Fruit fly (Drosophila melanogaster): Measurements from ENCODE around the gene Klp3A.

The Klp3A gene

dm6 chrX:2647472-2647883, 43.6 kb upstream of the Klp3A start (continued):
- TF ChIP-seq Hmr (GFP tag; optimal IDR thresholded peaks at IDR 0.05) (peak; percentile 22), chm (GFP tag; IDR thresholded peaks at IDR 0.05) (peak; percentile 58), CG1832 (GFP tag; optimal IDR thresholded peaks at IDR 0.05) (no peak), peb (GFP tag; IDR thresholded peaks at IDR 0.05) (peak; percentile 24; the same call in 1 of the 2 replicates), pnt (GFP tag; optimal IDR thresholded peaks at IDR 0.05) (peak; percentile 37), CG31365 (tag; optimal IDR thresholded peaks at IDR 0.05) (peak; percentile 24), Lpt (GFP tag; optimal IDR thresholded peaks at IDR 0.05) (no peak), Asciz (GFP tag; optimal IDR thresholded peaks at IDR 0.05) (peak; percentile 3), CG8944 (GFP tag; optimal IDR thresholded peaks at IDR 0.05) (peak; percentile 48), caup (GFP tag; optimal IDR thresholded peaks at IDR 0.05; ENCODE audit: severe bottlenecking) (peak; percentile 29), CG11398 (GFP tag; optimal IDR thresholded peaks at IDR 0.05) (peak; percentile 7), eyg (GFP tag; optimal IDR thresholded peaks at IDR 0.05) (peak; percentile 38), CG31224 (GFP tag; IDR thresholded peaks at IDR 0.05) (0 out of 2 replicates have a peak, but pooled peaks have one; percentile 10), CG1647 (GFP tag; optimal IDR thresholded peaks at IDR 0.05) (peak; percentile 45), Drgx (GFP tag; IDR thresholded peaks at IDR 0.05) (peak; percentile 89), CG8765 (GFP tag; IDR thresholded peaks at IDR 0.05) (no peak), hkb (optimal IDR thresholded peaks at IDR 0.05) (no peak), hkb (GFP tag; IDR thresholded peaks at IDR 0.05) (peak; percentile 75), Mrtf (GFP tag; IDR thresholded peaks at IDR 0.05) (peak; percentile 54; the same call in 1 of the 3 replicates), CG15011 (GFP tag; optimal IDR thresholded peaks at IDR 0.05) (peak; percentile 6), ham (GFP tag; IDR thresholded peaks at IDR 0.05) (no peak), bcd (GFP tag; optimal IDR thresholded peaks at IDR 0.05) (peak; percentile 62), pita (GFP tag; optimal IDR thresholded peaks at IDR 0.05) (no peak), sim (GFP tag; IDR thresholded peaks at IDR 0.05) (0 out of 2 replicates have a peak, but pooled peaks have one; percentile 30), cg (GFP tag; optimal IDR thresholded peaks at IDR 0.05) (no peak), ewg (GFP tag; optimal IDR thresholded peaks at IDR 0.05) (peak; percentile 26), ems (GFP tag; optimal IDR thresholded peaks at IDR 0.05) (peak; percentile 54), fu2 (GFP tag; optimal IDR thresholded peaks at IDR 0.05) (no peak), gcm2 (GFP tag; optimal IDR thresholded peaks at IDR 0.05) (no peak), CG7786 (GFP tag; optimal IDR thresholded peaks at IDR 0.05) (peak; percentile 50), wdn (GFP tag; IDR thresholded peaks at IDR 0.05) (no peak), bowl (GFP tag; IDR thresholded peaks at IDR 0.05) (no peak), CG7556 (GFP tag; optimal IDR thresholded peaks at IDR 0.05) (peak; percentile 49), Hr3 (GFP tag; optimal IDR thresholded peaks at IDR 0.05) (peak; percentile 47), hbn (GFP tag; IDR thresholded peaks at IDR 0.05; ENCODE audit: partially characterized antibody) (no peak), Myb (GFP tag; optimal IDR thresholded peaks at IDR 0.05) (peak; percentile 39), bigmax (GFP tag; optimal IDR thresholded peaks at IDR 0.05) (no peak), nerfin-2 (GFP tag; IDR thresholded peaks at IDR 0.05; ENCODE audit: partially characterized antibody) (no peak), emc (GFP tag; optimal IDR thresholded peaks at IDR 0.05) (peak; percentile 32), dati (GFP tag; IDR thresholded peaks at IDR 0.05) (no peak), Sox100B (GFP tag; optimal IDR thresholded peaks at IDR 0.05) (peak; percentile 54), Lim3 (GFP tag; IDR thresholded peaks at IDR 0.05) (no peak), CG7987 (GFP tag; optimal IDR thresholded peaks at IDR 0.05) (no peak), CG15073 (GFP tag; optimal IDR thresholded peaks at IDR 0.05) (no peak), wor (GFP tag; IDR thresholded peaks at IDR 0.05) (peak; percentile 46; the same call in 1 of the 2 replicates), CG9932 (GFP tag; IDR thresholded peaks at IDR 0.05) (peak; percentile 58), dysf (GFP tag; IDR thresholded peaks at IDR 0.05) (peak; percentile 72), CG2678 (tag; optimal IDR thresholded peaks at IDR 0.05) (peak; percentile 79), Taf1 (GFP tag; IDR thresholded peaks at IDR 0.05) (no peak), ERR (GFP tag; optimal IDR thresholded peaks at IDR 0.05) (no peak), CG12942 (GFP tag; optimal IDR thresholded peaks at IDR 0.05) (peak; percentile 47), CG16779 (GFP tag; IDR thresholded peaks at IDR 0.05) (no peak)

Data from whole organism, embryonic.